Fruit fly (Drosophila melanogaster) whole organism, wandering third instar larva: Measurements from ENCODE around the gene Rtnl1.

Experiments
- Abd-B ChIP-seq: fragments of >200 bp; optimal IDR thresholded peaks from 2 replicates; lab custom pipeline; 2017; ENCODE audit warnings: missing biosample characterization, missing genetic modification characterization
- CG32264 ChIP-seq: fragments of 200-800 bp; sonication (Bioruptor generic); optimal IDR thresholded peaks from 2 replicates; lab custom pipeline; 2016; ENCODE audit warnings: missing biosample characterization, missing genetic modification characterization
- CG9705 ChIP-seq: fragments of 200-800 bp; sonication (Bioruptor generic); optimal IDR thresholded peaks from 2 replicates; lab custom pipeline; 2018; ENCODE audit warnings: missing biosample characterization, mild to moderate bottlenecking, missing genetic modification characterization
- CrebA ChIP-seq: fragments of 200-800 bp; sonication (Bioruptor generic); optimal IDR thresholded peaks from 2 replicates; lab custom pipeline; 2016; ENCODE audit warnings: missing biosample characterization, mild to moderate bottlenecking, missing genetic modification characterization, borderline replicate concordance
- Dfd ChIP-seq: fragments of >200 bp; optimal IDR thresholded peaks from 2 replicates; lab custom pipeline; 2017; ENCODE audit warnings: missing biosample characterization, missing genetic modification characterization
- Dif ChIP-seq: fragments of 200-275, 200-300 bp; sonication (Bioruptor generic); optimal IDR thresholded peaks from 2 replicates; lab custom pipeline; 2018; ENCODE audit warnings: missing biosample characterization, missing genetic modification characterization; ENCODE audit not compliant: partially characterized antibody
- GATAd ChIP-seq: sonication (Bioruptor generic); optimal IDR thresholded peaks from 2 replicates; lab custom pipeline; 2016; ENCODE audit warnings: missing biosample characterization, missing genetic modification characterization
- HLH106 ChIP-seq: fragments of 200-800 bp; optimal IDR thresholded peaks from 3 replicates; lab custom pipeline; 2019; ENCODE audit warnings: missing biosample characterization, mild to moderate bottlenecking, missing genetic modification characterization, moderate library complexity
- Hnf4 ChIP-seq: fragments of 200-800 bp; sonication (Bioruptor generic); optimal IDR thresholded peaks from 2 replicates; lab custom pipeline; 2016; ENCODE audit warnings: missing biosample characterization, mild to moderate bottlenecking, missing genetic modification characterization
- Hr78 ChIP-seq: fragments of >200 bp; optimal IDR thresholded peaks from 2 replicates; lab custom pipeline; 2017; ENCODE audit warnings: missing biosample characterization, missing genetic modification characterization
- Hr83 ChIP-seq: fragments of 200-300 bp; sonication (Bioruptor generic); optimal IDR thresholded peaks from 2 replicates; lab custom pipeline; 2016; ENCODE audit warnings: missing biosample characterization, mild to moderate bottlenecking, missing genetic modification characterization, moderate library complexity; ENCODE audit not compliant: poor library complexity, severe bottlenecking
- Jra ChIP-seq: sonication (Bioruptor generic); optimal IDR thresholded peaks from 2 replicates; lab custom pipeline; 2016; ENCODE audit warnings: missing biosample characterization, missing genetic modification characterization
- Mio ChIP-seq: sonication (Bioruptor generic); optimal IDR thresholded peaks from 2 replicates; lab custom pipeline; 2016; ENCODE audit warnings: missing biosample characterization, missing genetic modification characterization
- Myc ChIP-seq: fragments of >200 bp; optimal IDR thresholded peaks from 2 replicates; lab custom pipeline; 2017
- N ChIP-seq: fragments of >200 bp; optimal IDR thresholded peaks from 2 replicates; lab custom pipeline; 2018; ENCODE audit warnings: missing biosample characterization, missing external identifiers, missing genetic modification characterization
- OdsH ChIP-seq: fragments of 200-800 bp; sonication (Bioruptor generic); optimal IDR thresholded peaks from 2 replicates; lab custom pipeline; 2016; ENCODE audit warnings: missing biosample characterization, mild to moderate bottlenecking, missing genetic modification characterization
- Rel ChIP-seq, 2 experiments: fragments of 200-800 bp; sonication (Bioruptor generic) in 1 of 2; optimal IDR thresholded peaks; 2 replicates in 1 of 2; 3 replicates in 1 of 2; lab custom pipeline; 2016 to 2019; ENCODE audit warnings: mild to moderate bottlenecking in 2 of 2, missing biosample characterization in 2 of 2, missing genetic modification characterization in 2 of 2, moderate library complexity in 1 of 2
- Sp1 ChIP-seq: fragments of 200-800 bp; sonication (Bioruptor generic); optimal IDR thresholded peaks from 3 replicates; lab custom pipeline; 2019; ENCODE audit warnings: missing biosample characterization, mild to moderate bottlenecking, missing genetic modification characterization, moderate library complexity
- Vsx2 ChIP-seq: fragments of 200-300, 225-300 bp; sonication (Bioruptor generic); optimal IDR thresholded peaks from 2 replicates; lab custom pipeline; 2018; ENCODE audit warnings: missing biosample characterization, missing genetic modification characterization; ENCODE audit not compliant: partially characterized antibody
- br ChIP-seq: fragments of 200-800 bp; sonication (Bioruptor generic); optimal IDR thresholded peaks from 2 replicates; lab custom pipeline; 2016; ENCODE audit warnings: missing biosample characterization, missing genetic modification characterization
- brk ChIP-seq: fragments of 200-800 bp; sonication (Bioruptor generic); optimal IDR thresholded peaks from 2 replicates; lab custom pipeline; 2016; ENCODE audit warnings: missing biosample characterization, mild to moderate bottlenecking, missing genetic modification characterization
- dl ChIP-seq, 2 experiments: fragments of 175-275, 200-275 bp in 1 of 2; fragments of 200-275 bp in 1 of 2; sonication (Bioruptor generic); optimal IDR thresholded peaks; lab custom pipeline; 2018; ENCODE audit warnings: mild to moderate bottlenecking in 2 of 2, missing biosample characterization in 2 of 2, missing genetic modification characterization in 2 of 2, moderate library complexity in 2 of 2; ENCODE audit not compliant: partially characterized antibody in 2 of 2, insufficient read depth in 1 of 2
- dmrt93B ChIP-seq: fragments of 200-800 bp; sonication (Bioruptor generic); optimal IDR thresholded peaks from 2 replicates; lab custom pipeline; 2018; ENCODE audit warnings: missing biosample characterization, mild to moderate bottlenecking, missing genetic modification characterization
- dsf ChIP-seq: sonication (Bioruptor generic); optimal IDR thresholded peaks from 2 replicates; lab custom pipeline; 2016; ENCODE audit warnings: missing biosample characterization, missing genetic modification characterization, borderline replicate concordance
- ey ChIP-seq: fragments of 200-800 bp; sonication (Bioruptor generic); optimal IDR thresholded peaks from 2 replicates; lab custom pipeline; 2016; ENCODE audit warnings: missing biosample characterization, missing genetic modification characterization
- foxo ChIP-seq, 2 experiments: fragments of 200-800 bp; sonication (Bioruptor generic); optimal IDR thresholded peaks; 2 replicates in 1 of 2; 3 replicates in 1 of 2; lab custom pipeline; 2016 to 2017; ENCODE audit warnings: missing biosample characterization in 2 of 2, missing genetic modification characterization in 2 of 2
- fru ChIP-seq: fragments of 200-800 bp; sonication (Bioruptor generic); optimal IDR thresholded peaks from 3 replicates; lab custom pipeline; 2016; ENCODE audit warnings: missing biosample characterization, mild to moderate bottlenecking, missing genetic modification characterization
- h ChIP-seq: fragments of 200-800 bp; sonication (Bioruptor generic); optimal IDR thresholded peaks from 3 replicates; lab custom pipeline; 2016; ENCODE audit warnings: missing biosample characterization, mild to moderate bottlenecking, missing genetic modification characterization
- jim ChIP-seq: fragments of 175-275, 200-325 bp; sonication (Bioruptor generic); optimal IDR thresholded peaks from 2 replicates; lab custom pipeline; 2016; ENCODE audit warnings: missing biosample characterization, mild to moderate bottlenecking, missing genetic modification characterization
- lola ChIP-seq: fragments of >200 bp; optimal IDR thresholded peaks from 2 replicates; lab custom pipeline; 2017; ENCODE audit warnings: missing biosample characterization, missing genetic modification characterization
- pan ChIP-seq: fragments of >200 bp; optimal IDR thresholded peaks from 2 replicates; lab custom pipeline; 2017
- psq ChIP-seq: fragments of 200-800 bp; sonication (Bioruptor generic); optimal IDR thresholded peaks from 3 replicates; lab custom pipeline; 2017; ENCODE audit warnings: missing biosample characterization, mild to moderate bottlenecking, missing genetic modification characterization, moderate library complexity
- rgr ChIP-seq: fragments of 200-800 bp; sonication (Bioruptor generic); optimal IDR thresholded peaks from 3 replicates; lab custom pipeline; 2016; ENCODE audit warnings: missing biosample characterization, mild to moderate bottlenecking, missing genetic modification characterization
- sage ChIP-seq: fragments of 200-800 bp; sonication (Bioruptor generic); optimal IDR thresholded peaks from 2 replicates; lab custom pipeline; 2016; ENCODE audit warnings: missing biosample characterization, mild to moderate bottlenecking, missing genetic modification characterization
- sv ChIP-seq: fragments of 200-800 bp; sonication (Bioruptor generic); optimal IDR thresholded peaks from 3 replicates; lab custom pipeline; 2016; ENCODE audit warnings: missing biosample characterization, missing genetic modification characterization
- tai ChIP-seq: sonication (Bioruptor generic); optimal IDR thresholded peaks from 2 replicates; lab custom pipeline; 2016; ENCODE audit warnings: missing biosample characterization, missing genetic modification characterization
- usp ChIP-seq: fragments of >200 bp; optimal IDR thresholded peaks from 2 replicates; lab custom pipeline; 2017; ENCODE audit warnings: missing biosample characterization, missing genetic modification characterization
- woc ChIP-seq: sonication (Bioruptor generic); optimal IDR thresholded peaks from 2 replicates; lab custom pipeline; 2016; ENCODE audit warnings: missing biosample characterization, mild to moderate bottlenecking, missing genetic modification characterization

Rtnl1 gene

DNA sequence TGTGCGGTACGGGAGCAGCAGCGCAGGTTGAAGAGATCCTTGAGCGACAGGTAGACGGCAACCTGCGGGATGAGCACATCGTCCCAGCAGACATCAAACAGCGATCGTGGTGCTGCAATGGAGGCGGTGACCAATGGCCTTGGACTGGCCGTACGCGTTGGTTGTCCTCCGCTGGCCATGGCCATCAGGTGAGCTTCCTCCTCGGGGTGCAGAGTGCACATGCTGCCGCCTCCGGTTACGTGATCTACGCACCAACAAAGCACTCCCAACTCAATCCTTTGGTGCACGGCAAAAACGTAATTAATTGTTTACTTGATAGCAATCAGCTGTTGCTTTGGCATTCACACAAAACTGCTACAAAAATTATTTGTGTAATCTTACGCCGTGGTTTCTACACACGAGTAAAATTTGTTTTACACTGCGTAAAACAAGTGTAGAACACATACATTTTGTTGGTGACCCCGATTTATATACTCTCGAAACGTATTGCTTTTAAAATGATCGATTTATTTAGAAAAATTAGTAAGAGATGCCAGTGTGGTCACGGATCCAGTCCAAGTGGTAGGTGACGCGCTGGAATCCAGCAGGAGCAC is 60.0 kb downstream of the Rtnl1 start, which contains the start of gene jet:
Gene jet, minus strand, starts transcription at position 332 of the 593 bp plus-strand sequence.
- TF ChIP-seq Dif (no peak), Myc (peak; percentile 10)

DNA sequence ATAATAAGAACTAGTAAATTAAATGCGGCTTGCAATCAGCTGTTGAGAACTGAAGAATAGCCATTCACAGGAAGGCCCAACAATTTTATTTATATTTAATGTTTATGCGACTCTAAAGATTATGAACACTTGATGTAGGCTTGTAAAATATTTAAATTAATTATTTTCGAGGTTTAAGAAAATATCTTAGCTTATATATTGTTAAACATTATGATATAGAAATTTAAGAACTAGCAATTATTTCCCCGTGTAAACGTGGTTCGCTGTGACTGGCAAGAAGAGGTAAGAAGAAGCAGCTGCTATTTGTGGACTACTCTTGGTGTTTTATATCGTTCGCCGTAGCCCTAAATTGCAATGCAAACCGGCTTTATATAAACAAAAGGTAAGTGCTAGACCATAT is 64.2 kb downstream of the Rtnl1 start, which contains the start of the genes mRpL24 and betaggt-I:
Gene mRpL24, minus strand, starts transcription at position 62 of the 400 bp plus-strand sequence.
Gene betaggt-I, plus strand, starts transcription at position 280 of the 400 bp plus-strand sequence.
- no peak for TF ChIP-seq lola (GFP tag; lab: Kevin White, UChicago)
- no peak for TF ChIP-seq N (GFP tag; lab: Kevin White, UChicago)
- TF ChIP-seq usp (GFP tag; lab: Kevin White, UChicago) = no peak
- TF ChIP-seq h (GFP tag; lab: Kevin White, UChicago) = peak; percentile 97
- TF ChIP-seq dmrt93B (GFP tag; lab: Kevin White, UChicago) = peak; percentile 95
- TF ChIP-seq Dfd (GFP tag; lab: Kevin White, UChicago) = no peak
- TF ChIP-seq dsf = peak; percentile 91
- TF ChIP-seq psq (GFP tag; lab: Kevin White, UChicago) = peak; percentile 94
- peak; percentile 97 for TF ChIP-seq OdsH
- TF ChIP-seq Jra (GFP tag; lab: Kevin White, UChicago) = peak; percentile 90
- TF ChIP-seq Mio (GFP tag; lab: Kevin White, UChicago) = peak; percentile 49
- TF ChIP-seq Abd-B (GFP tag; lab: Kevin White, UChicago) = no peak
- no peak for TF ChIP-seq CrebA (GFP tag; lab: Kevin White, UChicago)
- peak; percentile 94 for TF ChIP-seq br
- TF ChIP-seq sv = peak; percentile 95
- TF ChIP-seq HLH106 (tag; lab: Kevin White, UChicago) = peak; percentile 99
- peak; percentile 92 for TF ChIP-seq ey (GFP tag; lab: Kevin White, UChicago)
- TF ChIP-seq Myc = peak; percentile 39
- TF ChIP-seq dl (GFP tag; optimal IDR thresholded peaks at IDR 0.05; lab: Kevin White, UChicago; ENCODE audit: insufficient read depth in 1 of 2, partially characterized antibody in 2 of 2) = no peak
- no peak for TF ChIP-seq pan (lab: Kevin White, UChicago)
- no peak for TF ChIP-seq jim (GFP tag; lab: Kevin White, UChicago)
- TF ChIP-seq Sp1 (GFP tag; lab: Kevin White, UChicago) = peak; percentile 98
- TF ChIP-seq brk = peak; percentile 96
- TF ChIP-seq Hr83 (GFP tag; lab: Kevin White, UChicago) = peak; percentile 44
- TF ChIP-seq Rel (GFP tag; optimal IDR thresholded peaks at IDR 0.05; lab: Kevin White, UChicago) = peak; percentile 46
- TF ChIP-seq Rel (tag; optimal IDR thresholded peaks at IDR 0.05; lab: Kevin White, UChicago) = peak; percentile 88
- no peak for TF ChIP-seq Dif
- TF ChIP-seq CG9705 (GFP tag; lab: Kevin White, UChicago) = peak; percentile 97
- peak; percentile 70 for TF ChIP-seq CG32264 (GFP tag; lab: Kevin White, UChicago)
- peak; percentile 85 for TF ChIP-seq GATAd (GFP tag; lab: Kevin White, UChicago)
- peak; percentile 93 for TF ChIP-seq Hnf4 (GFP tag; lab: Kevin White, UChicago)
- TF ChIP-seq Hr78 = no peak
- peak; percentile 5 to 98 for TF ChIP-seq foxo (GFP tag; optimal IDR thresholded peaks at IDR 0.05; lab: Kevin White, UChicago)
- peak; percentile 90 for TF ChIP-seq sage (GFP tag; lab: Kevin White, UChicago)
- no peak for TF ChIP-seq tai (GFP tag; lab: Kevin White, UChicago)
- peak; percentile 98 for TF ChIP-seq rgr
- peak; percentile 95 for TF ChIP-seq fru
- TF ChIP-seq woc = peak; percentile 89
- TF ChIP-seq Vsx2 (GFP tag; lab: Kevin White, UChicago) = no peak
